Fruit fly (Drosophila melanogaster) whole organism, prepupa: ENCODE measurements around the gene Pcif1.

Experiments used
- CG10631 ChIP-seq: fragments of 200-800 bp; sonication (Bioruptor generic); optimal IDR thresholded peaks from 2 replicates; lab custom pipeline; 2016; ENCODE audit warnings: missing biosample characterization, missing genetic modification characterization
- CG10669 ChIP-seq: fragments of 200-800 bp; sonication (Bioruptor generic); optimal IDR thresholded peaks from 3 replicates; lab custom pipeline; 2018; ENCODE audit warnings: missing biosample characterization, mild to moderate bottlenecking, missing genetic modification characterization, moderate library complexity
- CG6163 ChIP-seq: fragments of 200-800 bp; sonication (Bioruptor generic); IDR thresholded peaks from 3 replicates; pipeline ENCODE4 v1.3.6; 2022; ENCODE audit warnings: missing biosample characterization, missing genetic modification characterization
- CG8119 ChIP-seq: fragments of 200-800 bp; sonication (Bioruptor generic); IDR thresholded peaks from 3 replicates; pipeline ENCODE4 v1.3.6; 2022; ENCODE audit warnings: missing biosample characterization, missing genetic modification characterization
- CG8632 ChIP-seq: fragments of 200-800 bp; sonication (Bioruptor generic); optimal IDR thresholded peaks from 3 replicates; lab custom pipeline; 2016; ENCODE audit warnings: missing biosample characterization, missing genetic modification characterization
- Eip75B ChIP-seq: fragments of 200-800 bp; sonication (Bioruptor generic); optimal IDR thresholded peaks from 3 replicates; lab custom pipeline; 2016; ENCODE audit warnings: missing biosample characterization, missing genetic modification characterization
- Ets96B ChIP-seq: fragments of 200-800 bp; optimal IDR thresholded peaks from 2 replicates; lab custom pipeline; 2019; ENCODE audit warnings: missing biosample characterization, mild to moderate bottlenecking, missing genetic modification characterization, moderate library complexity
- Hr39 ChIP-seq: fragments of 200-800 bp; sonication (Bioruptor generic); optimal IDR thresholded peaks from 2 replicates; lab custom pipeline; 2016; ENCODE audit warnings: missing biosample characterization, missing genetic modification characterization
- OdsH ChIP-seq: fragments of 200-800 bp; sonication (Bioruptor generic); optimal IDR thresholded peaks from 3 replicates; lab custom pipeline; 2016; ENCODE audit warnings: missing biosample characterization, missing genetic modification characterization
- Sox15 ChIP-seq: fragments of 200-800 bp; sonication (Bioruptor generic); optimal IDR thresholded peaks from 3 replicates; lab custom pipeline; 2016; ENCODE audit warnings: missing biosample characterization, missing genetic modification characterization
- acj6 ChIP-seq: fragments of 200-800 bp; sonication (Bioruptor generic); optimal IDR thresholded peaks from 3 replicates; lab custom pipeline; 2016; ENCODE audit warnings: missing biosample characterization, missing genetic modification characterization
- fd59A ChIP-seq: fragments of 200-800 bp; sonication (Bioruptor generic); optimal IDR thresholded peaks from 2 replicates; lab custom pipeline; 2017; ENCODE audit warnings: missing biosample characterization, mild to moderate bottlenecking, missing genetic modification characterization, missing genetic modification reagents
- ss ChIP-seq, 2 experiments: fragments of 200-800 bp; sonication (Bioruptor generic); optimal IDR thresholded peaks; 2 replicates in 1 of 2; 3 replicates in 1 of 2; lab custom pipeline; 2017 to 2018; ENCODE audit warnings: mild to moderate bottlenecking in 2 of 2, missing biosample characterization in 2 of 2, missing genetic modification characterization in 2 of 2, moderate library complexity in 1 of 2
- svp ChIP-seq: fragments of 200-800 bp; sonication (Bioruptor generic); peaks from one replicate; lab custom pipeline; 2016; ENCODE audit warnings: missing biosample characterization, missing genetic modification characterization

DNA sequence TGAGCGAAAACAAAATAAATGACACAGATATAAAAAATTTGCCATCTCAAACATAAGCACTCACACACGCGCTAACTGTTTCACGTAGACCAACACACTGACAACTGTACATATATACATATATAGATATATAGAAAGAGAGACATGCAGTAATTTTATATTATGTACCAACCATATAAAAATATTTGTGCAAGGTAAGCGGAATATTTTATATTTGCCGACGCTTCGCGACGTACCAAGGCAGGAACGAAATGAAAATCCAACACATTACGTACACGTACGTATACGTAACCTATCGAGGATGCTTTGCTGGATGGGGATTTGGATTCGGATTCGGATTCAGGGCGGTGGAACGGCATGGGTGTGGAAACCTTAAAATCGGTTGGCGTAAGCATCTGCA lies 37.4 kb downstream of the Pcif1 start:
- no peak for TF ChIP-seq CG8632 (GFP tag; lab: Kevin White, UChicago)
- TF ChIP-seq acj6 (GFP tag; lab: Kevin White, UChicago) = no peak
- TF ChIP-seq fd59A (GFP tag; lab: Kevin White, UChicago) = no peak
- no peak for TF ChIP-seq Ets96B (tag; lab: Kevin White, UChicago)
- TF ChIP-seq Eip75B (GFP tag; lab: Kevin White, UChicago) = no peak
- TF ChIP-seq Sox15 = no peak
- TF ChIP-seq CG6163 = no peak
- no peak for TF ChIP-seq OdsH (GFP tag; lab: Kevin White, UChicago)
- no peak for TF ChIP-seq Hr39 (GFP tag; lab: Kevin White, UChicago)
- no peak for TF ChIP-seq CG10631 (GFP tag; lab: Kevin White, UChicago)
- no peak for TF ChIP-seq CG8119
- no peak for TF ChIP-seq svp (GFP tag; lab: Kevin White, UChicago)
- no peak for TF ChIP-seq ss (GFP tag; optimal IDR thresholded peaks at IDR 0.05; lab: Kevin White, UChicago)
- no peak for TF ChIP-seq CG10669 (GFP tag; lab: Kevin White, UChicago)
